Fruit fly (Drosophila melanogaster): ENCODE measurements around the gene CG11384.

Gene CG11384

dm6 chrX:1179865-1180264 is 4.0 kb upstream of the CG11384 start, which contains the start of gene CG11379:
Gene CG11379 (plus strand): TSS chrX:1180165.
- no peak for TF ChIP-seq Sin3A (optimal IDR thresholded peaks at IDR 0.05)

dm6 chrX:1173564-1173963 is 2.3 kb downstream of the CG11384 start:
- TF ChIP-seq insv (optimal IDR thresholded peaks at IDR 0.05) = no peak
- no peak for TF ChIP-seq ttk (optimal IDR thresholded peaks at IDR 0.05)
- TF ChIP-seq psq (optimal IDR thresholded peaks at IDR 0.05) = no peak
- TF ChIP-seq Sin3A (optimal IDR thresholded peaks at IDR 0.05) = no peak
- TF ChIP-seq h (optimal IDR thresholded peaks at IDR 0.05) = no peak
- no peak for TF ChIP-seq Myc (optimal IDR thresholded peaks at IDR 0.05)

dm6 chrX:1172756-1173422 is 2.9 kb downstream of the CG11384 start:
- TF ChIP-seq Myc (optimal IDR thresholded peaks at IDR 0.05) (no peak), psq (optimal IDR thresholded peaks at IDR 0.05) (no peak), ttk (optimal IDR thresholded peaks at IDR 0.05) (no peak), h (optimal IDR thresholded peaks at IDR 0.05) (no peak), Sin3A (optimal IDR thresholded peaks at IDR 0.05) (no peak)

- TF ChIP-seq psq (optimal IDR thresholded peaks at IDR 0.05) (no peak), Myc (optimal IDR thresholded peaks at IDR 0.05) (no peak), ttk (optimal IDR thresholded peaks at IDR 0.05) (no peak), insv (optimal IDR thresholded peaks at IDR 0.05) (no peak), Sin3A (optimal IDR thresholded peaks at IDR 0.05) (no peak), h (optimal IDR thresholded peaks at IDR 0.05) (no peak)
Measured at dm6 chrX:1171018-1171417, 4.8 kb downstream of the CG11384 start.

dm6 chrX:1170117-1170878 is 5.5 kb downstream of the CG11384 start, which contains the start of gene CG11378:
Gene CG11378 (plus strand): TSS chrX:1170828.
- no peak for TF ChIP-seq psq (optimal IDR thresholded peaks at IDR 0.05)
- no peak for TF ChIP-seq insv (optimal IDR thresholded peaks at IDR 0.05)
- TF ChIP-seq Myc (optimal IDR thresholded peaks at IDR 0.05) = no peak
- TF ChIP-seq h (optimal IDR thresholded peaks at IDR 0.05) = no peak
- no peak for TF ChIP-seq Sin3A (optimal IDR thresholded peaks at IDR 0.05)
- no peak for TF ChIP-seq ttk (optimal IDR thresholded peaks at IDR 0.05)

- TF ChIP-seq Myc (optimal IDR thresholded peaks at IDR 0.05) (no peak), Sin3A (optimal IDR thresholded peaks at IDR 0.05) (no peak), h (optimal IDR thresholded peaks at IDR 0.05) (no peak), psq (optimal IDR thresholded peaks at IDR 0.05) (no peak), ttk (optimal IDR thresholded peaks at IDR 0.05) (no peak), insv (optimal IDR thresholded peaks at IDR 0.05) (no peak)
Measured at dm6 chrX:1161913-1162439, 13.9 kb downstream of the CG11384 start, which contains the start of gene eIF4E7. Gene eIF4E7 (minus strand): TSS chrX:1162389.

- TF ChIP-seq h (optimal IDR thresholded peaks at IDR 0.05) = no peak
- no peak for TF ChIP-seq insv (optimal IDR thresholded peaks at IDR 0.05)
- TF ChIP-seq Myc (optimal IDR thresholded peaks at IDR 0.05) = no peak
- no peak for TF ChIP-seq ttk (optimal IDR thresholded peaks at IDR 0.05)
- no peak for TF ChIP-seq psq (optimal IDR thresholded peaks at IDR 0.05)
- no peak for TF ChIP-seq Sin3A (optimal IDR thresholded peaks at IDR 0.05)
Measured at dm6 chrX:1145344-1145743, 30.5 kb downstream of the CG11384 start, which contains the start of gene CG14628. Gene CG14628 (plus strand): TSS chrX:1145644.

- no peak for TF ChIP-seq ttk (optimal IDR thresholded peaks at IDR 0.05)
- no peak for TF ChIP-seq Myc (optimal IDR thresholded peaks at IDR 0.05)
- no peak for TF ChIP-seq psq (optimal IDR thresholded peaks at IDR 0.05)
- TF ChIP-seq h (optimal IDR thresholded peaks at IDR 0.05) = no peak
- TF ChIP-seq insv (optimal IDR thresholded peaks at IDR 0.05) = no peak
- TF ChIP-seq Sin3A (optimal IDR thresholded peaks at IDR 0.05) = no peak
Measured at dm6 chrX:1142567-1143347, 33.1 kb downstream of the CG11384 start.

- TF ChIP-seq insv (optimal IDR thresholded peaks at IDR 0.05) = peak; percentile 61
- no peak for TF ChIP-seq psq (optimal IDR thresholded peaks at IDR 0.05)
Measured at dm6 chrX:1135006-1135376, 40.8 kb downstream of the CG11384 start.

- TF ChIP-seq insv (optimal IDR thresholded peaks at IDR 0.05) = no peak
- TF ChIP-seq h (optimal IDR thresholded peaks at IDR 0.05) = no peak
- no peak for TF ChIP-seq psq (optimal IDR thresholded peaks at IDR 0.05)
- TF ChIP-seq Sin3A (optimal IDR thresholded peaks at IDR 0.05) = no peak
- TF ChIP-seq Myc (optimal IDR thresholded peaks at IDR 0.05) = no peak
- TF ChIP-seq ttk (optimal IDR thresholded peaks at IDR 0.05) = no peak
Measured at dm6 chrX:1134053-1135005, 41.5 kb downstream of the CG11384 start, which contains the start of gene CG3655. Gene CG3655 (minus strand): TSS chrX:1134896.
